Fruit fly (Drosophila melanogaster) whole organism, prepupa: Measurements from ENCODE around the gene CG42541.

Experiments used
- Blimp-1 ChIP-seq: fragments of 200-800 bp; sonication (Bioruptor generic); optimal IDR thresholded peaks from 3 replicates; lab custom pipeline; 2017; ENCODE audit warnings: missing biosample characterization, missing genetic modification characterization, mild to moderate bottlenecking, moderate library complexity, missing genetic modification reagents
- CG10631 ChIP-seq: fragments of 200-800 bp; sonication (Bioruptor generic); optimal IDR thresholded peaks from 2 replicates; lab custom pipeline; 2016; ENCODE audit warnings: missing biosample characterization, missing genetic modification characterization
- CG11294 ChIP-seq: fragments of 200-800 bp; sonication (Bioruptor generic); IDR thresholded peaks from 2 replicates; pipeline ENCODE4 v1.3.6; 2022; ENCODE audit warnings: missing biosample characterization, missing genetic modification characterization
- CG11762 ChIP-seq: fragments of 200-800 bp; sonication (Bioruptor generic); optimal IDR thresholded peaks from 3 replicates; lab custom pipeline; 2016; ENCODE audit warnings: missing biosample characterization, missing genetic modification characterization; ENCODE audit not compliant: insufficient read depth
- CG11902 ChIP-seq: fragments of 200-800 bp; sonication (Bioruptor generic); optimal IDR thresholded peaks from 3 replicates; lab custom pipeline; 2016; ENCODE audit warnings: missing biosample characterization, missing genetic modification characterization
- CG31627 ChIP-seq: fragments of 200-800 bp; sonication (Bioruptor generic); optimal IDR thresholded peaks from 3 replicates; lab custom pipeline; 2016; ENCODE audit warnings: missing biosample characterization, missing genetic modification characterization
- CG32006 ChIP-seq: fragments of 200-800 bp; sonication (Bioruptor generic); optimal IDR thresholded peaks from 3 replicates; lab custom pipeline; 2017; ENCODE audit warnings: missing biosample characterization, mild to moderate bottlenecking, missing genetic modification characterization
- CG3919 ChIP-seq: fragments of 200-800 bp; sonication (Bioruptor generic); optimal IDR thresholded peaks from 3 replicates; lab custom pipeline; 2016; ENCODE audit warnings: missing biosample characterization, missing genetic modification characterization
- CG4318 ChIP-seq: fragments of 200-800 bp; sonication (Bioruptor generic); optimal IDR thresholded peaks from 3 replicates; lab custom pipeline; 2017; ENCODE audit warnings: missing biosample characterization, mild to moderate bottlenecking, missing genetic modification characterization
- CG6163 ChIP-seq: fragments of 200-800 bp; sonication (Bioruptor generic); IDR thresholded peaks from 3 replicates; pipeline ENCODE4 v1.3.6; 2022; ENCODE audit warnings: missing biosample characterization, missing genetic modification characterization
- CG6276 ChIP-seq: fragments of 200-800 bp; sonication (Bioruptor generic); optimal IDR thresholded peaks from 2 replicates; lab custom pipeline; 2017; ENCODE audit warnings: missing biosample characterization, mild to moderate bottlenecking, missing genetic modification characterization
- CG6792 ChIP-seq: fragments of 200-800 bp; sonication (Bioruptor generic); optimal IDR thresholded peaks from 3 replicates; lab custom pipeline; 2016; ENCODE audit warnings: missing biosample characterization, missing genetic modification characterization
- CG6854 ChIP-seq: fragments of 200-800 bp; sonication (Bioruptor generic); optimal IDR thresholded peaks from 2 replicates; lab custom pipeline; 2017; ENCODE audit warnings: missing biosample characterization, mild to moderate bottlenecking, missing genetic modification characterization
- CG8119 ChIP-seq: fragments of 200-800 bp; sonication (Bioruptor generic); IDR thresholded peaks from 3 replicates; pipeline ENCODE4 v1.3.6; 2022; ENCODE audit warnings: missing biosample characterization, missing genetic modification characterization
- CG8632 ChIP-seq: fragments of 200-800 bp; sonication (Bioruptor generic); optimal IDR thresholded peaks from 3 replicates; lab custom pipeline; 2016; ENCODE audit warnings: missing biosample characterization, missing genetic modification characterization
- Eip75B ChIP-seq: fragments of 200-800 bp; sonication (Bioruptor generic); optimal IDR thresholded peaks from 3 replicates; lab custom pipeline; 2016; ENCODE audit warnings: missing biosample characterization, missing genetic modification characterization
- Eip93F ChIP-seq: fragments of 200-800 bp; sonication (Bioruptor generic); optimal IDR thresholded peaks from 2 replicates; lab custom pipeline; 2016; ENCODE audit warnings: missing biosample characterization, mild to moderate bottlenecking, missing genetic modification characterization
- Ets21C ChIP-seq: fragments of 200-800 bp; sonication (Bioruptor generic); optimal IDR thresholded peaks from 3 replicates; lab custom pipeline; 2016; ENCODE audit warnings: missing biosample characterization, missing genetic modification characterization
- Hr4 ChIP-seq: fragments of 200-800 bp; sonication (Bioruptor generic); optimal IDR thresholded peaks from 3 replicates; lab custom pipeline; 2016; ENCODE audit warnings: missing biosample characterization, missing genetic modification characterization
- Lpt ChIP-seq: fragments of 200-800 bp; sonication (Bioruptor generic); optimal IDR thresholded peaks from 3 replicates; lab custom pipeline; 2016; ENCODE audit warnings: missing biosample characterization, missing genetic modification characterization
- Met ChIP-seq: fragments of 200-800 bp; sonication (Bioruptor generic); optimal IDR thresholded peaks from 3 replicates; lab custom pipeline; 2016; ENCODE audit warnings: missing biosample characterization, missing genetic modification characterization
- OdsH ChIP-seq: fragments of 200-800 bp; sonication (Bioruptor generic); optimal IDR thresholded peaks from 3 replicates; lab custom pipeline; 2016; ENCODE audit warnings: missing biosample characterization, missing genetic modification characterization
- Smox ChIP-seq: fragments of 200-800 bp; sonication (Bioruptor generic); optimal IDR thresholded peaks from 3 replicates; lab custom pipeline; 2016; ENCODE audit warnings: missing biosample characterization, missing genetic modification characterization
- Sox102F ChIP-seq: fragments of 200-800 bp; sonication (Bioruptor generic); optimal IDR thresholded peaks from 2 replicates; lab custom pipeline; 2016; ENCODE audit warnings: missing biosample characterization, mild to moderate bottlenecking, missing genetic modification characterization
- Sox15 ChIP-seq: fragments of 200-800 bp; sonication (Bioruptor generic); optimal IDR thresholded peaks from 3 replicates; lab custom pipeline; 2016; ENCODE audit warnings: missing biosample characterization, missing genetic modification characterization
- achi ChIP-seq: fragments of 200-800 bp; sonication (Bioruptor generic); optimal IDR thresholded peaks from 3 replicates; lab custom pipeline; 2016; ENCODE audit warnings: missing biosample characterization, missing genetic modification characterization
- acj6 ChIP-seq: fragments of 200-800 bp; sonication (Bioruptor generic); optimal IDR thresholded peaks from 3 replicates; lab custom pipeline; 2016; ENCODE audit warnings: missing biosample characterization, missing genetic modification characterization
- cyc ChIP-seq: fragments of 200-800 bp; sonication (Bioruptor generic); optimal IDR thresholded peaks from 3 replicates; lab custom pipeline; 2016; ENCODE audit warnings: missing biosample characterization, missing genetic modification characterization
- eg ChIP-seq: fragments of 200-800 bp; sonication (Bioruptor generic); IDR thresholded peaks from 3 replicates; pipeline ENCODE4 v1.3.6; 2022; ENCODE audit warnings: missing biosample characterization, missing genetic modification characterization
- esn ChIP-seq: fragments of 200-800 bp; sonication (Bioruptor generic); optimal IDR thresholded peaks from 2 replicates; lab custom pipeline; 2016; ENCODE audit warnings: missing biosample characterization, mild to moderate bottlenecking, missing genetic modification characterization, moderate library complexity
- fd59A ChIP-seq: fragments of 200-800 bp; sonication (Bioruptor generic); optimal IDR thresholded peaks from 2 replicates; lab custom pipeline; 2017; ENCODE audit warnings: missing biosample characterization, mild to moderate bottlenecking, missing genetic modification characterization, missing genetic modification reagents
- fkh ChIP-seq: fragments of 200-800 bp; sonication (Bioruptor generic); optimal IDR thresholded peaks from 3 replicates; lab custom pipeline; 2017; ENCODE audit warnings: missing biosample characterization, mild to moderate bottlenecking, missing genetic modification characterization, moderate library complexity
- lz ChIP-seq: fragments of 200-800 bp; sonication (Bioruptor generic); optimal IDR thresholded peaks from 3 replicates; lab custom pipeline; 2016; ENCODE audit warnings: missing biosample characterization, missing genetic modification characterization
- net ChIP-seq: fragments of 200-800 bp; sonication (Bioruptor generic); optimal IDR thresholded peaks from 3 replicates; lab custom pipeline; 2016; ENCODE audit warnings: missing biosample characterization, missing genetic modification characterization
- pdm3 ChIP-seq: fragments of 200-800 bp; sonication (Bioruptor generic); optimal IDR thresholded peaks from 3 replicates; lab custom pipeline; 2016; ENCODE audit warnings: missing biosample characterization, missing genetic modification characterization
- spab ChIP-seq: fragments of 200-800 bp; sonication (Bioruptor generic); optimal IDR thresholded peaks from 2 replicates; lab custom pipeline; 2017; ENCODE audit warnings: missing biosample characterization, mild to moderate bottlenecking, missing genetic modification characterization, missing genetic modification reagents
- ss ChIP-seq, 2 experiments: fragments of 200-800 bp; sonication (Bioruptor generic); optimal IDR thresholded peaks; 2 replicates in 1 of 2; 3 replicates in 1 of 2; lab custom pipeline; 2017 to 2018; ENCODE audit warnings: mild to moderate bottlenecking in 2 of 2, missing biosample characterization in 2 of 2, missing genetic modification characterization in 2 of 2, moderate library complexity in 1 of 2
- svp ChIP-seq: fragments of 200-800 bp; sonication (Bioruptor generic); peaks from one replicate; lab custom pipeline; 2016; ENCODE audit warnings: missing biosample characterization, missing genetic modification characterization
- topi ChIP-seq: fragments of 200-800 bp; sonication (Bioruptor generic); optimal IDR thresholded peaks from 3 replicates; lab custom pipeline; 2016; ENCODE audit warnings: missing biosample characterization, missing genetic modification characterization
- vri ChIP-seq: fragments of 200-800 bp; sonication (Bioruptor generic); optimal IDR thresholded peaks from 3 replicates; lab custom pipeline; 2016; ENCODE audit warnings: missing biosample characterization, mild to moderate bottlenecking, missing genetic modification characterization

CG42541 gene

DNA sequence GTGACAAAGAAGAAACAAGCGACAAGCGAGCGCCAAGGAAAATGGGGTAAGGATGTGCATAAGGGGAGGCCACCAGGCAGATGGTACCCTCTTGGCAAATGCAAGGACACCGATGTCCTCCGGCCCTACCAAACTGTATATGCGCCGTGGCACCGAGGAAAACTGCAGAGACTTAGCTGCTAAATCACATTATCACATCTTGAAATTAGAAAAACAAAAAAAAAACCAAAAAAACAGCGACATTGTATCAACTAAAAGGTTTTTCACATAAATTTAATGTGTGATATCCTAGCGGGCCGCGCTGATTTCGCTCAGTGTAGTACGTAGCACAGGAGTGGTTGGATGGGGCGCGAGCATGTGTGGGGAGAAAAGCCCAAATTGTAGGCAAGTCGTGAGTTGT is 1.9 kb downstream of the CG42541 start (continued):
- TF ChIP-seq Ets21C = no peak
- no peak for TF ChIP-seq CG11762
- no peak for TF ChIP-seq svp (GFP tag; lab: Kevin White, UChicago)
- TF ChIP-seq CG8119 (GFP tag; lab: Robert Waterston, UW) = 0 out of 3 replicates have a peak, but pooled peaks have one; percentile 14
- no peak for TF ChIP-seq CG31627
- no peak for TF ChIP-seq Sox102F (GFP tag; lab: Kevin White, UChicago)
- TF ChIP-seq ss (GFP tag; optimal IDR thresholded peaks at IDR 0.05; lab: Kevin White, UChicago) = no peak
- no peak for TF ChIP-seq CG3919
- no peak for TF ChIP-seq CG6276 (GFP tag; lab: Kevin White, UChicago)
- no peak for TF ChIP-seq Smox
- TF ChIP-seq Met = no peak
- peak; percentile 6 for TF ChIP-seq Hr4 (GFP tag; lab: Kevin White, UChicago)
- TF ChIP-seq CG6854 (GFP tag; lab: Kevin White, UChicago) = no peak

DNA sequence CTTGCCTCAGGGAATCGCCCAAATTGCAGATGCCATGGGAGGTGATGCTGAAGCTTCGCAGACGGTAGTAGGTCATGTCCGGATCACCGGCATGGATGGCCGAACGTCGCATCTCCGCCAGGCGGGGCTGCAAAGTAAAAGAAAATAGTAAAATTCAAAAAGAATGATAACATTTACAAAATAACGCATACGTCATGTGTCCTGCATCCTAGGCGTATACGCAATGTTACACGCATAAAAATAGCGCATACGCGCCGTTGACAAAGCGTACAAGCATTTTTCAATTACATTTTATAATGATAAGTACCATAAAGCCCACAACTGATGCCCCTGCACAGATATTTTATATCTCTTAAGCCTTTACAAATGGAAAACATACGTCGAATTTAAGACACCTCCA is 28.5 kb downstream of the CG42541 start:
- TF ChIP-seq Eip93F = no peak
- no peak for TF ChIP-seq CG6163 (GFP tag; lab: Robert Waterston, UW)
- TF ChIP-seq esn (GFP tag; lab: Kevin White, UChicago) = no peak
- TF ChIP-seq acj6 (GFP tag; lab: Kevin White, UChicago) = no peak
- no peak for TF ChIP-seq topi
- TF ChIP-seq svp (GFP tag; lab: Kevin White, UChicago) = no peak
- TF ChIP-seq CG11762 = no peak
- TF ChIP-seq CG32006 (GFP tag; lab: Kevin White, UChicago) = no peak
- no peak for TF ChIP-seq CG31627
- no peak for TF ChIP-seq Eip75B (GFP tag; lab: Kevin White, UChicago)
- TF ChIP-seq CG10631 (GFP tag; lab: Kevin White, UChicago) = no peak
- TF ChIP-seq Met = no peak
- no peak for TF ChIP-seq net (GFP tag; lab: Kevin White, UChicago)
- no peak for TF ChIP-seq achi (GFP tag; lab: Kevin White, UChicago)
- no peak for TF ChIP-seq lz (GFP tag; lab: Kevin White, UChicago)
- TF ChIP-seq Sox15 (GFP tag; lab: Kevin White, UChicago) = no peak

DNA sequence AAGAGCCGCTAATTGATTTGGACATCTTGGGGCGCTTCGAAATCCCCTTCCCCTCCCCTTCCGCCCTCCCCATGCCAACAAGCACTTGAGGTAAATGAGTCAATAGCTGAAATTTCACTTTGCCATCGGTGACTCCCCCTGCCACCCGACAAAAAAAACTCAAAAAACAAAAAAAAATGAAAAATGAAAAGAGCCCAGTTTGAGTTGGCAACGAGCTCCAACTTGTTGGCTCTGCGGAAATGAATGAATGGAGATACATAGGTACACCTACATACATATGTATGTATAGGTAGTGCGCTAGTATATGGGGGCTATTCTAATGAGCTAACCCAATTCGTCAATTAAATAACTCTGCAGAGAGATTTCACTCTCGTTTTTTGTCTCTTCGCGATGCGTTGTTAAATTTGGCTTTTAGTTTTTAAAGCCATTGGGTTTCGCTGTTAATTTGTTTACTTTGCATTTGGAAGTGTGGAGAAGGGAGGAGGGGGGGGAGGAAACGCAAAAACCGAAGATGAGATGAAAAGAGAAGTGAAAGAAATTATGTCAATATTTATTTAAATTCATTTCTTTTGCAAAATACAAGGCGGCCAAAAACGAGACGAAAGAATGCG is 42.7 kb downstream of the CG42541 start:
- TF ChIP-seq Blimp-1 (GFP tag; lab: Kevin White, UChicago) (no peak), spab (GFP tag; lab: Kevin White, UChicago) (no peak), net (GFP tag; lab: Kevin White, UChicago) (no peak), eg (GFP tag; lab: Robert Waterston, UW) (peak; percentile 28; the same call in 1 of the 3 replicates), CG6792 (GFP tag; lab: Kevin White, UChicago) (no peak), CG11902 (GFP tag; lab: Kevin White, UChicago) (no peak), Sox15 (GFP tag; lab: Kevin White, UChicago) (no peak), Eip93F (no peak), CG6163 (GFP tag; lab: Robert Waterston, UW) (0 out of 3 replicates have a peak, but pooled peaks have one; percentile 27), Lpt (GFP tag; lab: Kevin White, UChicago) (no peak), Met (no peak), cyc (GFP tag; lab: Kevin White, UChicago) (no peak), pdm3 (GFP tag; lab: Kevin White, UChicago) (no peak), fkh (GFP tag; lab: Kevin White, UChicago) (no peak), CG4318 (GFP tag; lab: Kevin White, UChicago) (no peak), fd59A (GFP tag; lab: Kevin White, UChicago) (no peak)

DNA sequence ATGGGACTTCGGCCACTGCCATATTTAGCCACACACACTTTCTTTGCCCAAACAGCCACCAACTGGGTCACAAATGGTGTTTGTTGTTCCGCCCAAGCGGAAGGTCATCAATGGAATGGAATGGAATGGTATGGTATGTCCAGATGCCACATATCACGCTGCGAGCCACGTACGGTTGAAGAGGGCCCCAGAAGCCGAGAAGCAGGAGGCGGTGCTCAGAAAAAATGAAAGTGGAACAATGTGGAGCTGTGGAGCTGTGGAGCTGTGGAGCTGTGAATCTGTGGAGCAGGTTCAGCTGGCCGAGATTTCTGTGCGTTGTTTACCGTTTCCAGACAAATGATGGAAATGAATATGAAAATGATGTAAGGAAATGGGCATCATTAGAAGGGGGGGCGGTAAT is 43.6 kb downstream of the CG42541 start:
- TF ChIP-seq CG10631 (GFP tag; lab: Kevin White, UChicago) = no peak
- no peak for TF ChIP-seq fd59A (GFP tag; lab: Kevin White, UChicago)
- TF ChIP-seq achi (GFP tag; lab: Kevin White, UChicago) = no peak
- TF ChIP-seq OdsH (GFP tag; lab: Kevin White, UChicago) = no peak
- TF ChIP-seq CG6854 (GFP tag; lab: Kevin White, UChicago) = no peak
- TF ChIP-seq vri (GFP tag; lab: Kevin White, UChicago) = no peak
- TF ChIP-seq pdm3 (GFP tag; lab: Kevin White, UChicago) = no peak
- TF ChIP-seq svp (GFP tag; lab: Kevin White, UChicago) = no peak
- no peak for TF ChIP-seq CG11762
- TF ChIP-seq CG11902 (GFP tag; lab: Kevin White, UChicago) = no peak
- no peak for TF ChIP-seq CG8632
- TF ChIP-seq Blimp-1 (GFP tag; lab: Kevin White, UChicago) = no peak
- TF ChIP-seq ss (GFP tag; optimal IDR thresholded peaks at IDR 0.05; lab: Kevin White, UChicago) = no peak
- no peak for TF ChIP-seq spab (GFP tag; lab: Kevin White, UChicago)
- no peak for TF ChIP-seq Hr4 (GFP tag; lab: Kevin White, UChicago)
- TF ChIP-seq CG11294 (GFP tag; lab: Robert Waterston, UW) = no peak
